Fruit fly (Drosophila melanogaster) whole organism, embryonic: ENCODE measurements around the gene ph-d.

Experiments
- B-H1 ChIP-seq: fragments of 200-800 bp; sonication (Bioruptor generic); IDR thresholded peaks from 3 replicates; pipeline ENCODE4 v1.3.6; 2022; ENCODE audit warnings: missing biosample characterization, missing genetic modification characterization
- CG10274 ChIP-seq: fragments of 200-800 bp; sonication (Bioruptor generic); optimal IDR thresholded peaks from 3 replicates; lab custom pipeline; 2017; ENCODE audit warnings: missing biosample characterization, mild to moderate bottlenecking, missing genetic modification characterization
- CG10543 ChIP-seq: fragments of 200-800 bp; sonication (Bioruptor generic); optimal IDR thresholded peaks from 3 replicates; lab custom pipeline; 2017; ENCODE audit warnings: missing biosample characterization, mild to moderate bottlenecking, missing genetic modification characterization, moderate library complexity
- CG10565 ChIP-seq: fragments of 200-800 bp; sonication (Bioruptor generic); optimal IDR thresholded peaks from 3 replicates; lab custom pipeline; 2016; ENCODE audit warnings: missing biosample characterization, mild to moderate bottlenecking, missing genetic modification characterization
- CG10654 ChIP-seq: fragments of 200-800 bp; sonication (Bioruptor generic); optimal IDR thresholded peaks from 2 replicates; lab custom pipeline; 2016; ENCODE audit warnings: missing biosample characterization, missing genetic modification characterization
- CG10959 ChIP-seq: fragments of 200-800 bp; sonication (Bioruptor generic); IDR thresholded peaks from 2 replicates; pipeline ENCODE4 v1.3.6; 2022; ENCODE audit warnings: missing biosample characterization, missing genetic modification characterization
- CG11695 ChIP-seq: fragments of 200-800 bp; sonication (Bioruptor generic); IDR thresholded peaks from 3 replicates; pipeline ENCODE4 v1.3.6; 2022; ENCODE audit warnings: missing biosample characterization, missing genetic modification characterization
- CG14710 ChIP-seq: fragments of 200-800 bp; sonication (Bioruptor generic); optimal IDR thresholded peaks from 3 replicates; lab custom pipeline; 2019; ENCODE audit warnings: missing biosample characterization, mild to moderate bottlenecking, missing genetic modification characterization, moderate library complexity
- CG14860 ChIP-seq: fragments of 200-800 bp; sonication (Bioruptor generic); IDR thresholded peaks from 3 replicates; pipeline ENCODE4 v1.3.6; 2022; ENCODE audit warnings: missing biosample characterization, missing genetic modification characterization; ENCODE audit not compliant: partially characterized antibody
- CG14965 ChIP-seq: fragments of 200-800 bp; sonication (Bioruptor generic); optimal IDR thresholded peaks from 2 replicates; lab custom pipeline; 2016; ENCODE audit warnings: missing biosample characterization, missing genetic modification characterization, borderline replicate concordance
- CG15696 ChIP-seq: fragments of 200-800 bp; sonication (Bioruptor generic); optimal IDR thresholded peaks from 2 replicates; lab custom pipeline; 2019; ENCODE audit warnings: missing biosample characterization, mild to moderate bottlenecking, missing genetic modification characterization, moderate library complexity
- CG17328 ChIP-seq: fragments of 200-800 bp; sonication (Bioruptor generic); IDR thresholded peaks from 2 replicates; pipeline ENCODE4 v1.3.6; 2022; ENCODE audit warnings: missing biosample characterization, missing genetic modification characterization
- CG18476 ChIP-seq: fragments of 200-800 bp; sonication (Bioruptor generic); optimal IDR thresholded peaks from 2 replicates; lab custom pipeline; 2016; ENCODE audit warnings: missing biosample characterization, mild to moderate bottlenecking, missing genetic modification characterization
- CG2116 ChIP-seq: fragments of 200-800 bp; sonication (Bioruptor generic); optimal IDR thresholded peaks from 3 replicates; lab custom pipeline; 2018; ENCODE audit warnings: missing biosample characterization, mild to moderate bottlenecking, missing genetic modification characterization
- CG31441 ChIP-seq: fragments of 200-800 bp; sonication (Bioruptor generic); IDR thresholded peaks from 2 replicates; pipeline ENCODE4 v1.3.6; 2022; ENCODE audit warnings: missing biosample characterization, missing genetic modification characterization
- CG3847 ChIP-seq: fragments of 200-800 bp; sonication (Bioruptor generic); IDR thresholded peaks from 2 replicates; pipeline ENCODE4 v1.3.6; 2022; ENCODE audit warnings: missing biosample characterization, missing genetic modification characterization
- CG4360 ChIP-seq: fragments of 200-800 bp; sonication (Bioruptor generic); IDR thresholded peaks from 2 replicates; pipeline ENCODE4 v1.3.6; 2022; ENCODE audit warnings: missing biosample characterization, missing genetic modification characterization
- CG7357 ChIP-seq: fragments of 200-800 bp; sonication (Bioruptor generic); IDR thresholded peaks from 3 replicates; pipeline ENCODE4 v1.3.6; 2022; ENCODE audit warnings: missing biosample characterization, missing genetic modification characterization
- CG7786 ChIP-seq: fragments of 200-800 bp; sonication (Bioruptor generic); optimal IDR thresholded peaks from 2 replicates; lab custom pipeline; 2016; ENCODE audit warnings: missing biosample characterization, missing genetic modification characterization
- CG8359 ChIP-seq: fragments of 200-800 bp; sonication (Bioruptor generic); optimal IDR thresholded peaks from 2 replicates; lab custom pipeline; 2017; ENCODE audit warnings: missing biosample characterization, mild to moderate bottlenecking, missing genetic modification characterization, borderline replicate concordance
- CG8388 ChIP-seq: fragments of 200-800 bp; sonication (Bioruptor generic); optimal IDR thresholded peaks from 2 replicates; lab custom pipeline; 2019; ENCODE audit warnings: missing biosample characterization, mild to moderate bottlenecking, missing genetic modification characterization, moderate library complexity
- CG9876 ChIP-seq: fragments of 200-800 bp; sonication (Bioruptor generic); optimal IDR thresholded peaks from 2 replicates; lab custom pipeline; 2016; ENCODE audit warnings: missing biosample characterization, missing genetic modification characterization
- CoRest ChIP-seq: fragments of 200-800 bp; sonication (Bioruptor generic); optimal IDR thresholded peaks from 3 replicates; lab custom pipeline; 2018; ENCODE audit warnings: missing biosample characterization, mild to moderate bottlenecking, missing genetic modification characterization, moderate library complexity
- Dbx ChIP-seq: fragments of 200-800 bp; sonication (Bioruptor generic); IDR thresholded peaks from 3 replicates; pipeline ENCODE4 v1.3.6; 2022; ENCODE audit warnings: missing biosample characterization, missing genetic modification characterization
- Dref ChIP-seq: fragments of 200-800 bp; sonication (Bioruptor generic); IDR thresholded peaks from 2 replicates; pipeline ENCODE4 v1.3.6; 2022; ENCODE audit warnings: missing biosample characterization, missing genetic modification characterization
- Elba2 ChIP-seq: fragments of 200-800 bp; sonication (Bioruptor generic); optimal IDR thresholded peaks from 3 replicates; lab custom pipeline; 2016; ENCODE audit warnings: missing biosample characterization, missing genetic modification characterization
- Fer1 ChIP-seq: fragments of 200-800 bp; sonication (Bioruptor generic); optimal IDR thresholded peaks from 2 replicates; lab custom pipeline; 2017; ENCODE audit warnings: missing biosample characterization, mild to moderate bottlenecking, missing genetic modification characterization
- HmgZ ChIP-seq: fragments of 200-800 bp; sonication (Bioruptor generic); optimal IDR thresholded peaks from 2 replicates; lab custom pipeline; 2018; ENCODE audit warnings: missing biosample characterization, mild to moderate bottlenecking, missing genetic modification characterization
- Kr ChIP-seq: fragments of 200-800 bp; sonication (Bioruptor generic); optimal IDR thresholded peaks from 2 replicates; lab custom pipeline; 2017; ENCODE audit warnings: missing biosample characterization, mild to moderate bottlenecking, missing genetic modification characterization
- Lim3 ChIP-seq: fragments of 200-800 bp; sonication (Bioruptor generic); IDR thresholded peaks from 2 replicates; pipeline ENCODE4 v1.3.6; 2022; ENCODE audit warnings: missing biosample characterization, missing genetic modification characterization
- Med ChIP-seq: fragments of 200-800 bp; sonication (Bioruptor generic); peaks from one replicate; lab custom pipeline; 2016; ENCODE audit warnings: missing biosample characterization, missing genetic modification characterization, mild to moderate bottlenecking, inconsistent platforms, moderate library complexity
- Myb ChIP-seq: fragments of 200-800 bp; sonication (Bioruptor generic); optimal IDR thresholded peaks from 2 replicates; lab custom pipeline; 2016; ENCODE audit warnings: missing biosample characterization, missing genetic modification characterization
- NK7.1 ChIP-seq: fragments of 200-800 bp; sonication (Bioruptor generic); optimal IDR thresholded peaks from 3 replicates; lab custom pipeline; 2016; ENCODE audit warnings: missing biosample characterization, missing genetic modification characterization
- Scr ChIP-seq: fragments of 200-800 bp; sonication (Bioruptor generic); IDR thresholded peaks from 2 replicates; pipeline ENCODE4 v1.3.6; 2022; ENCODE audit warnings: missing biosample characterization, missing genetic modification characterization; ENCODE audit not compliant: partially characterized antibody
- Taf1 ChIP-seq: fragments of 200-800 bp; sonication (Bioruptor generic); IDR thresholded peaks from 2 replicates; pipeline ENCODE4 v1.3.6; 2022; ENCODE audit warnings: missing biosample characterization, missing genetic modification characterization
- abd-A ChIP-seq: fragments of 200-800 bp; sonication (Bioruptor generic); optimal IDR thresholded peaks from 3 replicates; lab custom pipeline; 2019; ENCODE audit warnings: missing biosample characterization, mild to moderate bottlenecking, missing genetic modification characterization, moderate library complexity
- amos ChIP-seq: fragments of 200-800 bp; sonication (Bioruptor generic); IDR thresholded peaks from 2 replicates; pipeline ENCODE4 v1.3.6; 2022; ENCODE audit warnings: missing biosample characterization, missing genetic modification characterization; ENCODE audit not compliant: partially characterized antibody
- ash1 ChIP-seq: fragments of 200-800 bp; sonication (Bioruptor generic); optimal IDR thresholded peaks from 2 replicates; lab custom pipeline; 2018; ENCODE audit warnings: missing biosample characterization, mild to moderate bottlenecking, missing genetic modification characterization
- bcd ChIP-seq: fragments of 200-800 bp; sonication (Bioruptor generic); optimal IDR thresholded peaks from 2 replicates; lab custom pipeline; 2017; ENCODE audit warnings: missing biosample characterization, mild to moderate bottlenecking, missing genetic modification characterization
- dmrt11E ChIP-seq: fragments of 200-800 bp; sonication (Bioruptor generic); optimal IDR thresholded peaks from 3 replicates; lab custom pipeline; 2018; ENCODE audit warnings: missing biosample characterization, mild to moderate bottlenecking, missing genetic modification characterization, moderate library complexity
- esg ChIP-seq: fragments of 200-800 bp; sonication (Bioruptor generic); conservative IDR thresholded peaks from 2 replicates; pipeline ENCODE4 v1.3.6; 2022; ENCODE audit warnings: missing biosample characterization, missing genetic modification characterization
- ham ChIP-seq: fragments of 200-800 bp; sonication (Bioruptor generic); IDR thresholded peaks from 2 replicates; pipeline ENCODE4 v1.3.6; 2022; ENCODE audit warnings: missing biosample characterization, missing genetic modification characterization
- hkb ChIP-seq, 2 experiments: fragments of 200-800 bp in 1 of 2; fragments of >200 bp in 1 of 2; sonication (Bioruptor generic) in 1 of 2; IDR thresholded peaks in 1 of 2; optimal IDR thresholded peaks in 1 of 2; 2 replicates each; pipeline versions ENCODE4 v1.3.6 to Lab custom; 2017 to 2022; ENCODE audit warnings: missing biosample characterization in 1 of 2, missing genetic modification characterization in 1 of 2
- mam ChIP-seq: fragments of 200-800 bp; sonication (Bioruptor generic); optimal IDR thresholded peaks from 3 replicates; lab custom pipeline; 2016; ENCODE audit warnings: missing biosample characterization, missing genetic modification characterization
- pb ChIP-seq: fragments of 200-800 bp; sonication (Bioruptor generic); optimal IDR thresholded peaks from 3 replicates; lab custom pipeline; 2016; ENCODE audit warnings: missing biosample characterization, missing genetic modification characterization
- pros ChIP-seq: fragments of 200-800 bp; sonication (Bioruptor generic); optimal IDR thresholded peaks from 3 replicates; lab custom pipeline; 2019; ENCODE audit warnings: missing biosample characterization, mild to moderate bottlenecking, missing genetic modification characterization, moderate library complexity
- repo ChIP-seq: fragments of 200-800 bp; sonication (Bioruptor generic); optimal IDR thresholded peaks from 2 replicates; lab custom pipeline; 2016; ENCODE audit warnings: missing biosample characterization, missing genetic modification characterization
- row ChIP-seq: fragments of 200-800 bp; sonication (Bioruptor generic); IDR thresholded peaks from 3 replicates; pipeline ENCODE4 v1.3.6; 2022; ENCODE audit warnings: missing biosample characterization, missing genetic modification characterization
- sim ChIP-seq: fragments of 200-800 bp; sonication (Bioruptor generic); IDR thresholded peaks from 2 replicates; pipeline ENCODE4 v1.3.6; 2022; ENCODE audit warnings: missing biosample characterization, missing genetic modification characterization
- tna ChIP-seq: fragments of 200-800 bp; sonication (Bioruptor generic); IDR thresholded peaks from 2 replicates; pipeline ENCODE4 v1.3.6; 2022; ENCODE audit warnings: missing biosample characterization, missing genetic modification characterization; ENCODE audit not compliant: partially characterized antibody
- tup ChIP-seq: fragments of 200-800 bp; sonication (Bioruptor generic); optimal IDR thresholded peaks from 2 replicates; lab custom pipeline; 2016; ENCODE audit warnings: missing biosample characterization, mild to moderate bottlenecking, missing genetic modification characterization, moderate library complexity

Gene ph-d

dm6 chrX:2140487-2140886 is 17.4 kb upstream of the ph-d start (continued):
- no peak for TF ChIP-seq CG10959 (GFP tag; lab: Robert Waterston, UW)
- no peak for TF ChIP-seq CG14860 (GFP tag; lab: Robert Waterston, UW)
- TF ChIP-seq ham = no peak
- no peak for TF ChIP-seq CG14965 (GFP tag; lab: Kevin White, UChicago)
- no peak for TF ChIP-seq sim (GFP tag; lab: Robert Waterston, UW)
- TF ChIP-seq tna (GFP tag; lab: Robert Waterston, UW) = no peak
- TF ChIP-seq CG4360 (GFP tag; lab: Robert Waterston, UW) = no peak
- no peak for TF ChIP-seq Scr (GFP tag; lab: Robert Waterston, UW)
- peak; percentile 7 for TF ChIP-seq CG8388
- no peak for TF ChIP-seq pros (GFP tag; lab: Kevin White, UChicago)
- TF ChIP-seq HmgZ (tag; lab: Kevin White, UChicago) = no peak
- TF ChIP-seq CG3847 (GFP tag; lab: Robert Waterston, UW) = no peak
- no peak for TF ChIP-seq Myb (GFP tag; lab: Kevin White, UChicago)
- TF ChIP-seq Dref = no peak
- TF ChIP-seq NK7.1 = no peak
- TF ChIP-seq CG2116 (GFP tag; lab: Kevin White, UChicago) = no peak
- TF ChIP-seq repo (GFP tag; lab: Kevin White, UChicago) = no peak
- TF ChIP-seq CG10565 (GFP tag; lab: Kevin White, UChicago) = no peak
- peak; percentile 26 for TF ChIP-seq CG10543 (GFP tag; lab: Kevin White, UChicago)
- TF ChIP-seq CG17328 (GFP tag; lab: Robert Waterston, UW) = 0 out of 2 replicates have a peak, but pooled peaks have one; percentile 6
- peak; percentile 77 for TF ChIP-seq Med (GFP tag; lab: Kevin White, UChicago)
- TF ChIP-seq CG18476 (GFP tag; lab: Kevin White, UChicago) = no peak
- no peak for TF ChIP-seq Taf1
- no peak for TF ChIP-seq B-H1 (GFP tag; lab: Robert Waterston, UW)
- no peak for TF ChIP-seq CG10274
- peak; percentile 21 for TF ChIP-seq CoRest
- TF ChIP-seq CG7357 = no peak
- no peak for TF ChIP-seq Fer1
- no peak for TF ChIP-seq CG7786 (GFP tag; lab: Kevin White, UChicago)
- TF ChIP-seq Lim3 = no peak
- peak; percentile 86 for TF ChIP-seq abd-A
- no peak for TF ChIP-seq mam (GFP tag; lab: Kevin White, UChicago)
- TF ChIP-seq tup = no peak
- TF ChIP-seq hkb (optimal IDR thresholded peaks at IDR 0.05; lab: Kevin White, UChicago) = no peak
- no peak for TF ChIP-seq hkb (GFP tag; IDR thresholded peaks at IDR 0.05; lab: Robert Waterston, UW)
- no peak for TF ChIP-seq Kr (GFP tag; lab: Kevin White, UChicago)
- TF ChIP-seq amos (GFP tag; lab: Robert Waterston, UW) = no peak; the same call in 1 of the 2 replicates
- TF ChIP-seq CG15696 (tag; lab: Kevin White, UChicago) = no peak
- TF ChIP-seq CG14710 (tag; lab: Kevin White, UChicago) = no peak
- TF ChIP-seq CG11695 (GFP tag; lab: Robert Waterston, UW) = no peak
- no peak; the same call in 2 of the 3 replicates for TF ChIP-seq row (GFP tag; lab: Robert Waterston, UW)
- TF ChIP-seq Dbx = no peak
- TF ChIP-seq pb = no peak
- TF ChIP-seq CG8359 (GFP tag; lab: Kevin White, UChicago) = no peak
- TF ChIP-seq CG10654 (GFP tag; lab: Kevin White, UChicago) = no peak
- no peak for TF ChIP-seq CG9876 (GFP tag; lab: Kevin White, UChicago)
- no peak for TF ChIP-seq esg (GFP tag; lab: Robert Waterston, UW)
- no peak for TF ChIP-seq Elba2 (GFP tag; lab: Kevin White, UChicago)
- TF ChIP-seq dmrt11E (tag; lab: Kevin White, UChicago) = no peak
- peak; percentile 92 for TF ChIP-seq ash1 (GFP tag; lab: Kevin White, UChicago)
- no peak for TF ChIP-seq bcd (GFP tag; lab: Kevin White, UChicago)
- TF ChIP-seq CG31441 (GFP tag; lab: Robert Waterston, UW) = no peak
